Fruit fly (Drosophila melanogaster) whole organism, embryonic: ENCODE results near the gene CG17839.

ENCODE experiments used
- CG10267 ChIP-seq: fragments of 200-800 bp; sonication (Bioruptor generic); optimal IDR thresholded peaks from 2 replicates; lab custom pipeline; 2018; ENCODE audit warnings: missing biosample characterization, mild to moderate bottlenecking, missing genetic modification characterization, moderate library complexity
- CG11504 ChIP-seq: fragments of 200-800 bp; sonication (Bioruptor generic); optimal IDR thresholded peaks from 3 replicates; lab custom pipeline; 2019; ENCODE audit warnings: missing biosample characterization, mild to moderate bottlenecking, missing genetic modification characterization, moderate library complexity
- CG12155 ChIP-seq: fragments of 200-800 bp; sonication (Bioruptor generic); optimal IDR thresholded peaks from 3 replicates; lab custom pipeline; 2016; ENCODE audit warnings: missing biosample characterization, missing genetic modification characterization
- CG12299 ChIP-seq: fragments of 200-800 bp; sonication (Bioruptor generic); optimal IDR thresholded peaks from 2 replicates; lab custom pipeline; 2018; ENCODE audit warnings: missing biosample characterization, mild to moderate bottlenecking, missing genetic modification characterization
- CG12659 ChIP-seq: fragments of 200-800 bp; sonication (Bioruptor generic); optimal IDR thresholded peaks from 3 replicates; lab custom pipeline; 2017; ENCODE audit warnings: mild to moderate bottlenecking, missing biosample characterization, missing genetic modification reagents, missing genetic modification characterization
- CG14441 ChIP-seq: fragments of 200-800 bp; sonication (Bioruptor generic); IDR thresholded peaks from 2 replicates; pipeline ENCODE4 v1.3.6; 2022; ENCODE audit warnings: missing biosample characterization, missing genetic modification characterization
- CG15601 ChIP-seq: fragments of 200-800 bp; sonication (Bioruptor generic); optimal IDR thresholded peaks from 3 replicates; lab custom pipeline; 2019; ENCODE audit warnings: missing biosample characterization, mild to moderate bottlenecking, missing genetic modification characterization, moderate library complexity
- CG18262 ChIP-seq: fragments of 200-800 bp; optimal IDR thresholded peaks from 3 replicates; lab custom pipeline; 2019; ENCODE audit warnings: missing biosample characterization, mild to moderate bottlenecking, missing genetic modification characterization, moderate library complexity
- CG18619 ChIP-seq: fragments of 200-800 bp; sonication (Bioruptor generic); optimal IDR thresholded peaks from 3 replicates; lab custom pipeline; 2017; ENCODE audit warnings: missing biosample characterization, mild to moderate bottlenecking, missing genetic modification characterization
- CG2712 ChIP-seq: fragments of 200-800 bp; optimal IDR thresholded peaks from 3 replicates; lab custom pipeline; 2019; ENCODE audit warnings: missing biosample characterization, mild to moderate bottlenecking, missing genetic modification characterization, moderate library complexity
- CG31441 ChIP-seq: fragments of 200-800 bp; sonication (Bioruptor generic); IDR thresholded peaks from 2 replicates; pipeline ENCODE4 v1.3.6; 2022; ENCODE audit warnings: missing biosample characterization, missing genetic modification characterization
- CG3163 ChIP-seq: fragments of 200-800 bp; sonication (Bioruptor generic); optimal IDR thresholded peaks from 3 replicates; lab custom pipeline; 2016; ENCODE audit warnings: missing biosample characterization, missing genetic modification characterization
- CG33213 ChIP-seq: fragments of 200-800 bp; sonication (Bioruptor generic); optimal IDR thresholded peaks from 3 replicates; lab custom pipeline; 2016; ENCODE audit warnings: missing biosample characterization, missing genetic modification characterization
- CG3995 ChIP-seq: fragments of 200-800 bp; sonication (Bioruptor generic); optimal IDR thresholded peaks from 3 replicates; lab custom pipeline; 2016; ENCODE audit warnings: missing biosample characterization, missing genetic modification characterization
- CG43689 ChIP-seq: fragments of 200-800 bp; sonication (Bioruptor generic); IDR thresholded peaks from 2 replicates; pipeline ENCODE4 v1.3.6; 2022; ENCODE audit warnings: missing biosample characterization, missing genetic modification characterization
- CG6175 ChIP-seq: fragments of 200-800 bp; sonication (Bioruptor generic); IDR thresholded peaks from 3 replicates; pipeline ENCODE4 v1.3.6; 2022; ENCODE audit warnings: missing biosample characterization, missing genetic modification characterization
- CG6765 ChIP-seq: fragments of 200-800 bp; sonication (Bioruptor generic); optimal IDR thresholded peaks from 3 replicates; lab custom pipeline; 2017; ENCODE audit warnings: missing biosample characterization, mild to moderate bottlenecking, missing genetic modification characterization
- CG7786 ChIP-seq: fragments of 200-800 bp; sonication (Bioruptor generic); optimal IDR thresholded peaks from 2 replicates; lab custom pipeline; 2016; ENCODE audit warnings: missing biosample characterization, missing genetic modification characterization
- CkIIα-i1 ChIP-seq: fragments of 200-800 bp; sonication (Bioruptor generic); IDR thresholded peaks from 2 replicates; pipeline ENCODE4 v1.3.6; 2022; ENCODE audit warnings: missing biosample characterization, missing genetic modification characterization
- CoRest ChIP-seq: fragments of 200-800 bp; sonication (Bioruptor generic); optimal IDR thresholded peaks from 3 replicates; lab custom pipeline; 2018; ENCODE audit warnings: missing biosample characterization, mild to moderate bottlenecking, missing genetic modification characterization, moderate library complexity
- Dbx ChIP-seq: fragments of 200-800 bp; sonication (Bioruptor generic); IDR thresholded peaks from 3 replicates; pipeline ENCODE4 v1.3.6; 2022; ENCODE audit warnings: missing biosample characterization, missing genetic modification characterization
- Deaf1 ChIP-seq: fragments of 200-800 bp; optimal IDR thresholded peaks from 3 replicates; lab custom pipeline; 2019; ENCODE audit warnings: missing biosample characterization, mild to moderate bottlenecking, missing genetic modification characterization, moderate library complexity
- Doc2 ChIP-seq: fragments of 200-800 bp; sonication (Bioruptor generic); IDR thresholded peaks from 2 replicates; pipeline ENCODE4 v1.3.6; 2022; ENCODE audit warnings: missing biosample characterization, missing genetic modification characterization
- H15 ChIP-seq: fragments of 200-800 bp; sonication (Bioruptor generic); IDR thresholded peaks from 3 replicates; pipeline ENCODE4 v1.3.6; 2022; ENCODE audit warnings: missing biosample characterization, missing genetic modification characterization
- Hmr ChIP-seq: fragments of 200-800 bp; sonication (Bioruptor generic); optimal IDR thresholded peaks from 3 replicates; lab custom pipeline; 2017; ENCODE audit warnings: mild to moderate bottlenecking, missing biosample characterization, missing genetic modification reagents, missing genetic modification characterization
- Hr78 ChIP-seq, 2 experiments: fragments of 200-800 bp in 1 of 2; fragments of >200 bp in 1 of 2; sonication (Bioruptor generic) in 1 of 2; optimal IDR thresholded peaks; 2 replicates each; lab custom pipeline; 2017 to 2019; ENCODE audit warnings: missing biosample characterization in 2 of 2, missing genetic modification characterization in 2 of 2, mild to moderate bottlenecking in 1 of 2, moderate library complexity in 1 of 2
- Max ChIP-seq: fragments of 200-800 bp; sonication (Bioruptor generic); optimal IDR thresholded peaks from 2 replicates; lab custom pipeline; 2016; ENCODE audit warnings: missing biosample characterization, mild to moderate bottlenecking, missing genetic modification characterization
- Opbp ChIP-seq: fragments of 200-800 bp; sonication (Bioruptor generic); IDR thresholded peaks from 3 replicates; pipeline ENCODE4 v1.3.6; 2022; ENCODE audit warnings: missing biosample characterization, missing genetic modification characterization; ENCODE audit not compliant: partially characterized antibody
- Rfx ChIP-seq: fragments of 200-800 bp; sonication (Bioruptor generic); IDR thresholded peaks from 2 replicates; pipeline ENCODE4 v1.3.6; 2022; ENCODE audit warnings: missing biosample characterization, missing genetic modification characterization
- Sin3A ChIP-seq: fragments of >200 bp; optimal IDR thresholded peaks from 2 replicates; lab custom pipeline; 2018
- Sry-δ ChIP-seq: fragments of 200-800 bp; sonication (Bioruptor generic); optimal IDR thresholded peaks from 2 replicates; lab custom pipeline; 2016; ENCODE audit warnings: missing biosample characterization, missing genetic modification characterization
- al ChIP-seq: fragments of 200-800 bp; sonication (Bioruptor generic); IDR thresholded peaks from 2 replicates; pipeline ENCODE4 v1.3.6; 2022; ENCODE audit warnings: missing biosample characterization, missing genetic modification characterization
- ara ChIP-seq: fragments of 200-800 bp; sonication (Bioruptor generic); IDR thresholded peaks from 2 replicates; pipeline ENCODE4 v1.3.6; 2022; ENCODE audit warnings: missing biosample characterization, missing genetic modification characterization
- corto ChIP-seq: fragments of 200-800 bp; sonication (Bioruptor generic); optimal IDR thresholded peaks from 2 replicates; lab custom pipeline; 2016; ENCODE audit warnings: missing biosample characterization, mild to moderate bottlenecking, missing genetic modification characterization, moderate library complexity
- dimm ChIP-seq: fragments of 200-800 bp; sonication (Bioruptor generic); IDR thresholded peaks from 2 replicates; pipeline ENCODE4 v1.3.6; 2022; ENCODE audit warnings: missing biosample characterization, missing genetic modification characterization
- gcm ChIP-seq: fragments of 200-800 bp; sonication (Bioruptor generic); optimal IDR thresholded peaks from 2 replicates; lab custom pipeline; 2019; ENCODE audit warnings: missing biosample characterization, mild to moderate bottlenecking, missing genetic modification characterization, moderate library complexity
- hbn ChIP-seq: fragments of 200-800 bp; sonication (Bioruptor generic); IDR thresholded peaks from 2 replicates; pipeline ENCODE4 v1.3.6; 2022; ENCODE audit warnings: missing biosample characterization, missing genetic modification characterization; ENCODE audit not compliant: partially characterized antibody
- ken ChIP-seq: fragments of 200-800 bp; sonication (Bioruptor generic); IDR thresholded peaks from 3 replicates; pipeline ENCODE4 v1.3.6; 2022; ENCODE audit warnings: missing biosample characterization, missing genetic modification characterization
- klu ChIP-seq: fragments of 200-800 bp; sonication (Bioruptor generic); IDR thresholded peaks from 2 replicates; pipeline ENCODE4 v1.3.6; 2022; ENCODE audit warnings: missing biosample characterization, missing genetic modification characterization
- lilli ChIP-seq: fragments of 200-800 bp; sonication (Bioruptor generic); optimal IDR thresholded peaks from 3 replicates; lab custom pipeline; 2016; ENCODE audit warnings: missing biosample characterization, missing genetic modification characterization
- lmd ChIP-seq: fragments of 200-800 bp; sonication (Bioruptor generic); IDR thresholded peaks from 2 replicates; pipeline ENCODE4 v1.3.6; 2022; ENCODE audit warnings: missing biosample characterization, missing genetic modification characterization
- lov ChIP-seq, 2 experiments: fragments of 200-800 bp in 1 of 2; fragments of >200 bp in 1 of 2; sonication (Bioruptor generic) in 1 of 2; IDR thresholded peaks in 1 of 2; optimal IDR thresholded peaks in 1 of 2; 2 replicates in 1 of 2; 3 replicates in 1 of 2; pipeline versions ENCODE4 v1.3.6 to Lab custom; 2017 to 2022; ENCODE audit warnings: missing biosample characterization in 1 of 2, missing genetic modification characterization in 1 of 2
- p53 ChIP-seq: fragments of 200-800 bp; sonication (Bioruptor generic); optimal IDR thresholded peaks from 2 replicates; lab custom pipeline; 2016; ENCODE audit warnings: missing biosample characterization, missing genetic modification characterization
- phol ChIP-seq: fragments of 200-800 bp; sonication (Bioruptor generic); optimal IDR thresholded peaks from 3 replicates; lab custom pipeline; 2018; ENCODE audit warnings: missing biosample characterization, mild to moderate bottlenecking, missing genetic modification characterization, moderate library complexity
- ranshi ChIP-seq: fragments of 200-800 bp; sonication (Bioruptor generic); IDR thresholded peaks from 2 replicates; pipeline ENCODE4 v1.3.6; 2022; ENCODE audit warnings: missing biosample characterization, missing genetic modification characterization
- sim ChIP-seq: fragments of 200-800 bp; sonication (Bioruptor generic); IDR thresholded peaks from 2 replicates; pipeline ENCODE4 v1.3.6; 2022; ENCODE audit warnings: missing biosample characterization, missing genetic modification characterization
- sr ChIP-seq: fragments of 200-800 bp; sonication (Bioruptor generic); IDR thresholded peaks from 3 replicates; pipeline ENCODE4 v1.3.6; 2022; ENCODE audit warnings: missing biosample characterization, missing genetic modification characterization
- sug ChIP-seq: fragments of 200-800 bp; optimal IDR thresholded peaks from 2 replicates; lab custom pipeline; 2019; ENCODE audit warnings: missing biosample characterization, mild to moderate bottlenecking, missing genetic modification characterization, moderate library complexity
- tgo ChIP-seq: fragments of 200-800 bp; sonication (Bioruptor generic); IDR thresholded peaks from 3 replicates; pipeline ENCODE4 v1.3.6; 2022; ENCODE audit warnings: missing biosample characterization, missing genetic modification characterization
- tx ChIP-seq: fragments of 200-800 bp; sonication (Bioruptor generic); optimal IDR thresholded peaks from 2 replicates; lab custom pipeline; 2016; ENCODE audit warnings: missing biosample characterization, missing genetic modification characterization

The CG17839 gene

DNA sequence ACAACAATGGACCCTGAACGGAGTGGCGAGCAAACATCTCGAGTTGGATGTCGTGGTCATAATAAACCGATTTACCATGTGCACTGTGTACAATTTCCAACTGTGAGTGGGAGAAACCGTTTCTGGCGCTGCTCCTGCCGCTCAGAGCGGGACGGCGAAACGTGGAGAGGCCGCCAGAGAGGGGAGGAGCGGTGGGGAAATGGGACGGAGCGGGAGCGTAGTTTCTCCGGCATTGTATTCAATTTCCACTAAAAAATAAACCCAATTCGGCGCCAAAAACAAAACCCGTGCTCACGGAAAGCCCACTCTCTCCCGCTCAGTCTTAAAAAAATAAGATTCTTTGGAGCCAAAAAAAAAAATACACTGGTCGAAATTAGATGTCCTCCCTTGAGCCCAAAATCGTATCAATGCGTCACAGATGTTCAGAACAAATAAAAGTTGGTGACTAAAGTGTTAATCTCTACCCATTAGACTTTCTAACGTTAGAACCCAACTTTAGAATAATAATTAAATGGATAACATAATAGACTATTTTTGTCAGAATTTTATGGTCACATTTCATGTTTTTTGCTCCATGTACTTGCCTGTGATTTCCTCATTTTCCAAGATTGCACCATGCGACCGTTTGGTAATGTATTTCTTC lies 44.8 kb upstream of the CG17839 start (continued):
- TF ChIP-seq Hmr (peak; percentile 72), p53 (GFP tag; lab: Kevin White, UChicago) (no peak), CG14441 (GFP tag; lab: Robert Waterston, UW) (peak; percentile 66), CG12659 (peak; percentile 73), CG6765 (peak; percentile 62), hbn (GFP tag; lab: Robert Waterston, UW) (peak; percentile 40), Dbx (GFP tag; lab: Robert Waterston, UW) (peak; percentile 60; the same call in 2 of the 3 replicates), Hr78 (GFP tag; optimal IDR thresholded peaks at IDR 0.05; lab: Kevin White, UChicago) (no peak), CG31441 (GFP tag; lab: Robert Waterston, UW) (peak; percentile 71; the same call in 1 of the 2 replicates), gcm (GFP tag; lab: Kevin White, UChicago) (peak; percentile 58), CG18619 (GFP tag; lab: Kevin White, UChicago) (peak; percentile 54), Doc2 (GFP tag; lab: Robert Waterston, UW) (no peak), dimm (GFP tag; lab: Robert Waterston, UW) (no peak), CG12155 (GFP tag; lab: Kevin White, UChicago) (peak; percentile 69), CkIIα-i1 (GFP tag; lab: Robert Waterston, UW) (no peak), tgo (GFP tag; lab: Robert Waterston, UW) (peak; percentile 54; the same call in 2 of the 3 replicates), al (GFP tag; lab: Robert Waterston, UW) (no peak), CG11504 (tag; lab: Kevin White, UChicago) (peak; percentile 78), ken (GFP tag; lab: Robert Waterston, UW) (no peak; the same call in 2 of the 3 replicates), Rfx (GFP tag; lab: Robert Waterston, UW) (peak; percentile 62), CG18262 (peak; percentile 62), lilli (peak; percentile 72), Max (GFP tag; lab: Kevin White, UChicago) (peak; percentile 48), CG10267 (tag; lab: Kevin White, UChicago) (peak; percentile 50), CG12299 (tag; lab: Kevin White, UChicago) (peak; percentile 50), sr (GFP tag; lab: Robert Waterston, UW) (no peak; the same call in 2 of the 3 replicates), CG7786 (GFP tag; lab: Kevin White, UChicago) (peak; percentile 70), CG3163 (GFP tag; lab: Kevin White, UChicago) (peak; percentile 71), corto (GFP tag; lab: Kevin White, UChicago) (no peak), sug (tag; lab: Kevin White, UChicago) (no peak), sim (GFP tag; lab: Robert Waterston, UW) (no peak), CoRest (tag; lab: Kevin White, UChicago) (peak; percentile 64), CG15601 (tag; lab: Kevin White, UChicago) (peak; percentile 55), klu (GFP tag; lab: Robert Waterston, UW) (no peak), CG33213 (GFP tag; lab: Kevin White, UChicago) (no peak), Deaf1 (tag; lab: Kevin White, UChicago) (no peak), ara (GFP tag; lab: Robert Waterston, UW) (peak; percentile 61), phol (tag; lab: Kevin White, UChicago) (peak; percentile 72), Opbp (peak; percentile 44; the same call in 1 of the 3 replicates), CG3995 (GFP tag; lab: Kevin White, UChicago) (peak; percentile 68), ranshi (GFP tag; lab: Robert Waterston, UW) (0 out of 2 replicates have a peak, but pooled peaks have one; percentile 41), Sry-δ (GFP tag; lab: Kevin White, UChicago) (peak; percentile 0), CG2712 (peak; percentile 63), lov (optimal IDR thresholded peaks at IDR 0.05; lab: Kevin White, UChicago) (no peak), lov (GFP tag; IDR thresholded peaks at IDR 0.05; lab: Robert Waterston, UW) (no peak), CG6175 (GFP tag; lab: Robert Waterston, UW) (no peak), tx (GFP tag; lab: Kevin White, UChicago) (peak; percentile 23), lmd (GFP tag; lab: Robert Waterston, UW) (peak; percentile 64; the same call in 1 of the 2 replicates), H15 (peak; percentile 14; the same call in 1 of the 3 replicates), Sin3A (lab: Kevin White, UChicago) (no peak), CG43689 (GFP tag; lab: Robert Waterston, UW) (peak; percentile 61)
